2 worm cellular contexts compared by ENCODE assay signal in genomic region chrII:2046556-2046955, ce11.
TF ChIP-seq lines count a peak whose summit lies in the region.

Gene math-1 (minus strand): TSS chrII:2046656.

TF ChIP-seq in whole organism, L4 larva, 104 proteins besides CTCF, POLR2A, EP300 and RAD21:
- TF ChIP-seq set-16 (GFP tag; IDR thresholded peaks at IDR 0.05; lab: Robert Waterston, UW): peak; percentile 51; the same call in 1 of the 2 replicates

TF ChIP-seq in whole organism, young adult, 124 proteins besides CTCF, POLR2A, EP300 and RAD21:
- TF ChIP-seq zfh-2 (GFP tag; conservative IDR thresholded peaks at IDR 0.05; lab: Robert Waterston, UW): 0 out of 2 replicates have a peak, but pooled peaks have one; percentile 7
